Fruit fly (Drosophila melanogaster): ENCODE measurements around the gene GILT2.

Gene GILT2

dm6 chr3R:23728086-23728485 lies 49.4 kb downstream of the GILT2 start:
- peak; percentile 15 for TF ChIP-seq sage (GFP tag; optimal IDR thresholded peaks at IDR 0.05)
- no peak for TF ChIP-seq HLH106 (tag; optimal IDR thresholded peaks at IDR 0.05)
- TF ChIP-seq brk (GFP tag; optimal IDR thresholded peaks at IDR 0.05) = peak; percentile 9

- TF ChIP-seq pan (optimal IDR thresholded peaks at IDR 0.05) = no peak
- peak; percentile 15 for TF ChIP-seq rgr (GFP tag; optimal IDR thresholded peaks at IDR 0.05)
- peak; percentile 24 for TF ChIP-seq Hr83 (GFP tag; optimal IDR thresholded peaks at IDR 0.05; ENCODE audit: poor library complexity, severe bottlenecking)
Measured at dm6 chr3R:23729066-23729465, 50.4 kb downstream of the GILT2 start.

All from whole organism, wandering third instar larva.